Worm (Caenorhabditis elegans) whole organism, young adult: ENCODE measurements around the gene srh-39.

Experiments used
- B0336.3 ChIP-seq: fragments of 200-800 bp; sonication (Bioruptor generic); IDR thresholded peaks from 2 replicates; pipeline ENCODE4 v1.3.6; 2022; ENCODE audit warnings: missing genetic modification characterization, missing compliant biosample characterization
- D2030.7 ChIP-seq: fragments of 200-800 bp; sonication (Bioruptor generic); IDR thresholded peaks from 2 replicates; pipeline ENCODE4 v1.3.6; 2022; ENCODE audit warnings: missing genetic modification reagents, missing genetic modification characterization, missing compliant biosample characterization
- F55B11.4 ChIP-seq: sonication (generic microtip); optimal IDR thresholded peaks from 2 replicates; lab custom pipeline; 2016; ENCODE audit warnings: missing compliant biosample characterization, missing genetic modification characterization, borderline replicate concordance; ENCODE audit not compliant: insufficient read depth
- Y53F4B.3 ChIP-seq: fragments of 200-800 bp; sonication (Bioruptor generic); IDR thresholded peaks from 2 replicates; pipeline ENCODE4 v1.3.6; 2022; ENCODE audit warnings: missing genetic modification reagents, missing genetic modification characterization, missing compliant biosample characterization
- Y67H2A.10 ChIP-seq: fragments of 200-800 bp; sonication (Bioruptor generic); conservative IDR thresholded peaks from 2 replicates; pipeline ENCODE4 v1.3.6; 2022; ENCODE audit warnings: missing genetic modification reagents, missing genetic modification characterization, missing compliant biosample characterization
- Y79H2A.3 ChIP-seq: fragments of 200-800 bp; sonication (Bioruptor generic); conservative IDR thresholded peaks from 2 replicates; pipeline ENCODE4 v1.3.6; 2022; ENCODE audit warnings: missing genetic modification reagents, missing genetic modification characterization, missing compliant biosample characterization
- ama-1 ChIP-seq, 3 experiments: fragments of 150-350 bp in 1 of 3; sonication (generic microtip) in 2 of 3; optimal IDR thresholded peaks; 2 replicates each; lab custom pipeline; 2014 to 2018; ENCODE audit warnings: missing biosample characterization in 2 of 3, missing genetic modification characterization in 2 of 3, missing genetic modification reagents in 2 of 3
- aptf-3 ChIP-seq: fragments of 200-800 bp; sonication (Bioruptor generic); IDR thresholded peaks from 2 replicates; pipeline ENCODE4 v1.3.6; 2022; ENCODE audit warnings: missing genetic modification characterization, missing compliant biosample characterization
- atf-7 ChIP-seq: sonication (generic microtip); optimal IDR thresholded peaks from 2 replicates; lab custom pipeline; 2017; ENCODE audit warnings: mild to moderate bottlenecking, missing genetic modification characterization, missing compliant biosample characterization
- athp-1 ChIP-seq: sonication (generic microtip); optimal IDR thresholded peaks from 2 replicates; lab custom pipeline; 2017; ENCODE audit warnings: mild to moderate bottlenecking, missing genetic modification characterization, missing compliant biosample characterization
- ceh-91 ChIP-seq: fragments of 200-800 bp; sonication (Bioruptor generic); IDR thresholded peaks from 2 replicates; pipeline ENCODE4 v1.3.6; 2022; ENCODE audit warnings: missing genetic modification reagents, missing genetic modification characterization, missing compliant biosample characterization
- dpl-1 ChIP-seq: fragments of 150-350 bp; optimal IDR thresholded peaks from 2 replicates; lab custom pipeline; 2014; ENCODE audit warnings: missing biosample characterization, missing genetic modification reagents, missing genetic modification characterization
- efl-1 ChIP-seq: fragments of 150-350 bp; optimal IDR thresholded peaks from 2 replicates; lab custom pipeline; 2014; ENCODE audit warnings: missing biosample characterization, missing genetic modification reagents, missing genetic modification characterization
- egl-18 ChIP-seq: fragments of 200-800 bp; sonication (Bioruptor generic); IDR thresholded peaks from 2 replicates; pipeline ENCODE4 v1.3.6; 2022; ENCODE audit warnings: missing genetic modification reagents, missing genetic modification characterization, missing compliant biosample characterization
- egl-44 ChIP-seq: fragments of 200-800 bp; sonication (Bioruptor generic); IDR thresholded peaks from 2 replicates; pipeline ENCODE4 v1.3.6; 2022; ENCODE audit warnings: missing genetic modification reagents, missing genetic modification characterization, missing compliant biosample characterization
- fkh-3 ChIP-seq: sonication (generic microtip); optimal IDR thresholded peaks from 2 replicates; lab custom pipeline; 2016; ENCODE audit warnings: mild to moderate bottlenecking, missing genetic modification characterization, missing compliant biosample characterization
- him-1 ChIP-seq: sonication (generic microtip); optimal IDR thresholded peaks from 2 replicates; lab custom pipeline; 2016; ENCODE audit warnings: missing genotype, missing genetic modification reagents, missing genetic modification characterization, missing compliant biosample characterization
- hlh-26 ChIP-seq: fragments of 200-800 bp; sonication (Bioruptor generic); conservative IDR thresholded peaks from 2 replicates; pipeline ENCODE4 v1.3.6; 2022; ENCODE audit warnings: missing genetic modification reagents, missing genetic modification characterization, missing compliant biosample characterization
- hmg-1.2 ChIP-seq: fragments of 200-800 bp; sonication (Bioruptor generic); IDR thresholded peaks from 2 replicates; pipeline ENCODE4 v1.3.6; 2022; ENCODE audit warnings: missing genetic modification reagents, missing genetic modification characterization, missing compliant biosample characterization
- hsf-1 ChIP-seq: fragments of 200-800 bp; sonication (Bioruptor generic); IDR thresholded peaks from 2 replicates; pipeline ENCODE4 v1.3.6; 2022; ENCODE audit warnings: missing genetic modification reagents, missing genetic modification characterization, missing compliant biosample characterization
- lin-40 ChIP-seq: sonication (generic microtip); optimal IDR thresholded peaks from 2 replicates; lab custom pipeline; 2016; ENCODE audit warnings: missing genetic modification characterization, mild to moderate bottlenecking, missing compliant biosample characterization, missing genotype, missing genetic modification reagents
- lin-54 ChIP-seq: fragments of 200-800 bp; sonication (Bioruptor generic); optimal IDR thresholded peaks from 2 replicates; lab custom pipeline; 2018; ENCODE audit warnings: mild to moderate bottlenecking, missing genetic modification characterization, missing compliant biosample characterization
- madf-6 ChIP-seq: fragments of 200-800 bp; sonication (Bioruptor generic); IDR thresholded peaks from 2 replicates; pipeline ENCODE4 v1.3.6; 2022; ENCODE audit warnings: missing genetic modification reagents, missing genetic modification characterization, missing compliant biosample characterization
- mel-28 ChIP-seq: sonication (generic microtip); optimal IDR thresholded peaks from 2 replicates; lab custom pipeline; 2016; ENCODE audit warnings: borderline replicate concordance, mild to moderate bottlenecking, missing genetic modification characterization, missing compliant biosample characterization
- rec-8 ChIP-seq, 2 experiments: sonication (generic microtip); optimal IDR thresholded peaks; 2 replicates each; lab custom pipeline; 2016; ENCODE audit warnings: mild to moderate bottlenecking in 2 of 2, missing genetic modification characterization in 2 of 2, missing genetic modification reagents in 2 of 2, missing genotype in 2 of 2, missing biosample characterization in 1 of 2, missing compliant biosample characterization in 1 of 2, moderate library complexity in 1 of 2
- somi-1 ChIP-seq: fragments of 200-800 bp; sonication (Bioruptor generic); optimal IDR thresholded peaks from 2 replicates; lab custom pipeline; 2018; ENCODE audit warnings: mild to moderate bottlenecking, missing genetic modification characterization, missing compliant biosample characterization
- sptf-2 ChIP-seq: fragments of 200-800 bp; sonication (Bioruptor generic); optimal IDR thresholded peaks from 2 replicates; lab custom pipeline; 2018; ENCODE audit warnings: mild to moderate bottlenecking, missing genetic modification characterization, missing compliant biosample characterization
- tbp1 ChIP-seq: fragments of 200-800 bp; sonication (Bioruptor generic); optimal IDR thresholded peaks from 2 replicates; lab custom pipeline; 2018; ENCODE audit warnings: mild to moderate bottlenecking, missing genetic modification characterization, missing compliant biosample characterization
- unc-62 ChIP-seq: fragments of 150-350 bp; optimal IDR thresholded peaks from 2 replicates; lab custom pipeline; 2014; ENCODE audit warnings: missing biosample characterization, missing genetic modification reagents, missing genetic modification characterization
- zfh-2 ChIP-seq: fragments of 200-800 bp; sonication (Bioruptor generic); conservative IDR thresholded peaks from 2 replicates; pipeline ENCODE4 v1.3.6; 2022; ENCODE audit warnings: missing genetic modification reagents, missing genetic modification characterization, missing compliant biosample characterization
- ztf-25 ChIP-seq: fragments of 200-800 bp; sonication (Bioruptor generic); IDR thresholded peaks from 2 replicates; pipeline ENCODE4 v1.3.6; 2022; ENCODE audit warnings: missing genetic modification reagents, missing genetic modification characterization, missing compliant biosample characterization

srh-39 gene

ce11 chrII:7724603-7725002 lies 40.8 kb downstream of the srh-39 start, which contains the start of gene cpna-2:
cpna-2 (plus strand) TSS chrII:7724903.
- TF ChIP-seq dpl-1 (GFP tag; lab: Kevin White, UChicago) = no peak

ce11 chrII:7722784-7723183 lies 42.6 kb downstream of the srh-39 start:
- peak; percentile 60 for TF ChIP-seq zfh-2 (GFP tag; lab: Robert Waterston, UW)
- no peak for TF ChIP-seq Y67H2A.10
- TF ChIP-seq, all 124 proteins: peak for 1

- no peak for TF ChIP-seq fkh-3 (tag; lab: Kevin White, UChicago)
- no peak for TF ChIP-seq D2030.7 (GFP tag; lab: Robert Waterston, UW)
- TF ChIP-seq somi-1 (GFP tag; lab: Kevin White, UChicago) = no peak
- TF ChIP-seq hsf-1 = no peak
- no peak for TF ChIP-seq him-1 (tag; lab: Kevin White, UChicago)
- TF ChIP-seq dpl-1 (GFP tag; lab: Kevin White, UChicago) = no peak
- TF ChIP-seq hlh-26 = no peak
- no peak for TF ChIP-seq lin-54
- TF ChIP-seq tbp1 (GFP tag; lab: Kevin White, UChicago) = no peak
- TF ChIP-seq ztf-25 (GFP tag; lab: Robert Waterston, UW) = no peak
- no peak for TF ChIP-seq athp-1 (tag; lab: Kevin White, UChicago)
- no peak for TF ChIP-seq Y79H2A.3 (GFP tag; lab: Robert Waterston, UW)
- TF ChIP-seq, all 124 proteins: peak for 0
These were observed 44.9 kb downstream of the srh-39 start for ce11 chrII:7720479-7720878.

ce11 chrII:7719039-7719438 lies 46.3 kb downstream of the srh-39 start:
- no peak for TF ChIP-seq sptf-2 (GFP tag; lab: Kevin White, UChicago)
- TF ChIP-seq F55B11.4 (tag; lab: Kevin White, UChicago) = no peak
- TF ChIP-seq egl-44 = no peak

- no peak for TF ChIP-seq Y67H2A.10
- no peak for TF ChIP-seq fkh-3 (tag; lab: Kevin White, UChicago)
- no peak for TF ChIP-seq B0336.3
- TF ChIP-seq atf-7 (tag; lab: Kevin White, UChicago) = no peak
- no peak for TF ChIP-seq Y53F4B.3 (GFP tag; lab: Robert Waterston, UW)
- no peak for TF ChIP-seq aptf-3 (GFP tag; lab: Robert Waterston, UW)
- TF ChIP-seq mel-28 (tag; lab: Kevin White, UChicago) = no peak
- no peak for TF ChIP-seq madf-6 (GFP tag; lab: Robert Waterston, UW)
- TF ChIP-seq hmg-1.2 (GFP tag; lab: Robert Waterston, UW) = no peak
- TF ChIP-seq ceh-91 (GFP tag; lab: Robert Waterston, UW) = no peak
- no peak for TF ChIP-seq unc-62 (GFP tag; lab: Kevin White, UChicago)
- no peak for TF ChIP-seq lin-40 (tag; lab: Kevin White, UChicago)
- TF ChIP-seq egl-18 = no peak
- TF ChIP-seq efl-1 (GFP tag; lab: Kevin White, UChicago) = no peak
- no peak for TF ChIP-seq ama-1 (optimal IDR thresholded peaks at IDR 0.05; lab: Kevin White, UChicago)
- TF ChIP-seq ama-1 (GFP tag; optimal IDR thresholded peaks at IDR 0.05; lab: Kevin White, UChicago) = no peak
These were observed 46.9 kb downstream of the srh-39 start, which contains the start of gene cpna-5 for ce11 chrII:7718491-7718890. cpna-5 (minus strand) TSS chrII:7718591.

ce11 chrII:7716112-7716511 lies 49.2 kb downstream of the srh-39 start:
- TF ChIP-seq egl-18 (no peak), athp-1 (tag; lab: Kevin White, UChicago) (no peak), rec-8 (tag; optimal IDR thresholded peaks at IDR 0.05; lab: Kevin White, UChicago) (no peak)
